Worm (Caenorhabditis elegans): ENCODE results near the gene dmd-3.

The dmd-3 gene

DNA sequence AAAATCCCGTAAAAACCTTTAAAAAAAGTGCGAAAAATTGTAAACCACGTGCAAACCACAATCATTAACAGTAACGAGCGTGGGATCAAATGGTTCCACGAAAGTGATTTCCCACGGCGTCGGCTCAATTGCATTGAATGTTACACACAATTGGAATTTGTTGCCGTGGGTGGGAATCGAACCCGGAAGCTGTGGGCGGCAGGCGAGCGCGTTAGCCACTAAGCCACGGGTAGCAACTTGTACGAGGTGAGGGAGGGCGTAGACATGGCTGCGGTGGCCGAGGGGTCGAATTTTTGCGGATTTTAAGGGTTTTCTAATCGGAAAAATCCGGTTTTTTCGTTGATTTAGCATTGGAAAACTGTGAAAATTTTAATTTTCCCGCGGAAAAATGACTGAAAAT is 12.0 kb downstream of the dmd-3 start (continued):
- TF ChIP-seq akir-1 (GFP tag; optimal IDR thresholded peaks at IDR 0.05) (no peak), F10E7.11 (tag; optimal IDR thresholded peaks at IDR 0.05) (peak; percentile 88), ceh-27 (GFP tag; optimal IDR thresholded peaks at IDR 0.05) (peak; percentile 91), F37B4.10 (GFP tag; IDR thresholded peaks at IDR 0.05) (peak; percentile 92; the same call in 1 of the 2 replicates), madf-10 (tag; optimal IDR thresholded peaks at IDR 0.05) (peak; percentile 85), ztf-22 (GFP tag; optimal IDR thresholded peaks at IDR 0.05) (peak; percentile 72), mcd-1 (GFP tag; IDR thresholded peaks at IDR 0.05) (peak; percentile 81), hsf-1 (GFP tag; IDR thresholded peaks at IDR 0.05) (peak; percentile 78), die-1 (tag; optimal IDR thresholded peaks at IDR 0.05) (peak; percentile 94), rpc-1 (optimal IDR thresholded peaks at IDR 0.05) (peak; percentile 90), rpc-1 (tag; optimal IDR thresholded peaks at IDR 0.05) (peak; percentile 86), sdz-38 (tag; optimal IDR thresholded peaks at IDR 0.05) (peak; percentile 50), ccch-3 (GFP tag; optimal IDR thresholded peaks at IDR 0.05) (no peak), tlf-1 (GFP tag; optimal IDR thresholded peaks at IDR 0.05) (no peak), nhr-179 (tag; optimal IDR thresholded peaks at IDR 0.05) (peak; percentile 50), atf-7 (tag; optimal IDR thresholded peaks at IDR 0.05) (peak; percentile 80), Y95B8A.8 (GFP tag; IDR thresholded peaks at IDR 0.05) (peak; percentile 81; the same call in 1 of the 2 replicates), him-1 (tag; optimal IDR thresholded peaks at IDR 0.05) (peak; percentile 84), lin-26 (GFP tag; IDR thresholded peaks at IDR 0.05) (peak; percentile 92), F57C9.4 (tag; optimal IDR thresholded peaks at IDR 0.05) (no peak), ets-4 (GFP tag; optimal IDR thresholded peaks at IDR 0.05) (peak; percentile 92), zim-3 (tag; optimal IDR thresholded peaks at IDR 0.05) (peak; percentile 86), tbx-9 (tag; optimal IDR thresholded peaks at IDR 0.05; ENCODE audit: borderline replicate concordance) (peak; percentile 65), ztf-3 (GFP tag; optimal IDR thresholded peaks at IDR 0.05) (peak; percentile 49), mes-4 (tag; optimal IDR thresholded peaks at IDR 0.05) (peak; percentile 94), repo-1 (tag; optimal IDR thresholded peaks at IDR 0.05) (peak; percentile 95), ceh-40 (GFP tag; IDR thresholded peaks at IDR 0.05) (no peak), Y67H2A.10 (GFP tag; conservative IDR thresholded peaks at IDR 0.05) (peak; percentile 53; the same call in 1 of the 2 replicates), nhr-90 (tag; optimal IDR thresholded peaks at IDR 0.05) (peak; percentile 96), cebp-2 (GFP tag; IDR thresholded peaks at IDR 0.05) (peak; percentile 92), nfya-2 (GFP tag; IDR thresholded peaks at IDR 0.05) (peak; percentile 83), ZK185.1 (tag; optimal IDR thresholded peaks at IDR 0.05; ENCODE audit: poor library complexity, severe bottlenecking) (no peak), madf-8 (GFP tag; conservative IDR thresholded peaks at IDR 0.05) (0 out of 2 replicates have a peak, but pooled peaks have one; percentile 34)

- TF ChIP-seq B0035.1 (tag; optimal IDR thresholded peaks at IDR 0.05) (no peak), F33H1.4 (GFP tag; IDR thresholded peaks at IDR 0.05) (peak; percentile 46)
Observed at ce11 chrV:19640808-19641207, 14.2 kb downstream of the dmd-3 start, which contains the start of gene Y43F8C.6. Y43F8C.6 (minus strand) TSS chrV:19640908.

DNA sequence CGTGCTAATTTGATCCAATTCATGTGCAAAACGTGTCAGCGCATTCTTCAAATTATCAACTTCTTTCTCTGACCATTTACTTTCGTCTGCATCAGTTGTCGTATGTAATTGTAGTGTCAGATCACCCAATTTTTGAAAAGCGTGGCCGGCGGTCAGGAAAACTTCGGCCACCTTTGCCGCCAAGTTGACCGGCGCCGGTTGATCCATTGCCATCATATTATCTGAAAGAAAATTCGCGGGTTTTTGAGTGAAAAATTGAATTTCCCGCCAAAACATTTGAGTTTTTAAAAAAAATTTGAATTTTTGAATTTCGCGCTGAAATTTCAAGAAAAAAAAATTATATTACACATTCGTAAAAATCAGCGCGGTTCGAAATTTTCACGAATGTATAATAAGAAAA is 17.2 kb downstream of the dmd-3 start:
- no peak for TF ChIP-seq ztf-6 (GFP tag; IDR thresholded peaks at IDR 0.05)
- 0 out of 2 replicates have a peak, but pooled peaks have one; percentile 43 for TF ChIP-seq ceh-58 (GFP tag; IDR thresholded peaks at IDR 0.05)
- no peak for TF ChIP-seq K12H6.12 (tag; optimal IDR thresholded peaks at IDR 0.05)

All from whole organism, young adult.